Fruit fly (Drosophila melanogaster) ovary, adult (tissue): ENCODE results near the gene grk.

ENCODE experiments used
- CG17801 ChIP-seq: fragments of 200-800 bp; optimal IDR thresholded peaks from 2 replicates; lab custom pipeline; 2019; ENCODE audit warnings: missing biosample characterization, mild to moderate bottlenecking, missing genetic modification characterization, moderate library complexity; ENCODE audit not compliant: partially characterized antibody

The grk gene

DNA sequence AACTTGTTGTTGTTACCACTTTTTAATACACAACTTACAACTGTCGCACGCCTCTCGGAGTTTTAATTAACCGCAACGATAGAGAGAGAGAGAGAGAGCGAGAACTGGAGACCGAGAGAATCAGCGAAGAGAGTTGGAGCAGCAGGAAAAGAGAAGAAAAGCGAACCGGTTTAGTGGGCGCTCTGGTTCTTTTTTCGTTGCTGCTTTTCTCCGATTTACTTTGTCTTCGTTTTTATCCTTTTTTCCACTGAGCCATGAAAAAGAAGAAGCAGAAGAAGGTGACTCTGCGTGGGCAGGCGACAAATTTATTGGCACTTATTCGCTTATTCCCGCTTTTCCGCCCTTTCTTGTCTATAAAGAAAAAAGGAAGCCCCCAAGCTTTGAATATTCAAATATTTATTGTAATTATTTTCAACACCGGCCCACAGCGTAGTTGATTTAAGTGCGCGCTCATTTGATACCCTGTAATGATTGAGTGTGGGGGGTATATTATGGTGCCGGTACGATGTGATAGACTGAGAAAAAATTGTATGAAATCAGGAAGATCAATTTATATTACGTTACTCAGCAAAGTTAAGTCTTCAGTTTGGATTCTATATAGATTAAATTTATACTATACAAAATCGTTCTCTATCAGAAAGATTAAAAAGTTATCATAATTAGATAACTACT is 13.0 kb downstream of the grk start:
- no peak for TF ChIP-seq CG17801 (GFP tag; lab: Kevin White, UChicago)

DNA sequence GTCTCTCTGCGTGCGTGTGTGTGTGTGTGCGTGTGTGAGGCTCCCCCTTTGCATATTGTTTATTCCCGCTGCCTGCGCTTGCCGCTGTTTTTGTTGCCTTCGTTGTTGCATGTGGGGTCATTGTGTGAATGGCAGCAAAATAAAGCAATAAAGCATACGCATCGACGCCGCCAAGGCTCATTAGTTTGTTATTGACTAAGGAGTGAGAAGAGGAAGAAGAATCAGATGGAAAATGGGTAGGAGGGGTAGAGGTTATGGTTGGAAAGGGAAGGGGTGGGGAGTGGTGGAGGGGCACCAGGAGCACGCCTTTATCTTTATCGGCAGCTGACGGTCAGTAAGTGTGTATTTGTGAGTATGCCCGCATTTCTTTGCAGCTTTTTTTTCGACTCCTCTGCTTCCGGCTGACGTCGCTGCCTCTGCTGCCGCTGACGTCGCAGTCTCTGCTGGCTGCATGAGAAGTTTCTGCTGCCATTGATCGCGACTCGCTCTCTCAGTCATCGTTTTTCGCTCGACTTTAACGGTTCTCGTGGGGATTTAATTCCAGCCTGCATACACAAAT is 13.9 kb downstream of the grk start:
- no peak for TF ChIP-seq CG17801 (GFP tag; lab: Kevin White, UChicago)

DNA sequence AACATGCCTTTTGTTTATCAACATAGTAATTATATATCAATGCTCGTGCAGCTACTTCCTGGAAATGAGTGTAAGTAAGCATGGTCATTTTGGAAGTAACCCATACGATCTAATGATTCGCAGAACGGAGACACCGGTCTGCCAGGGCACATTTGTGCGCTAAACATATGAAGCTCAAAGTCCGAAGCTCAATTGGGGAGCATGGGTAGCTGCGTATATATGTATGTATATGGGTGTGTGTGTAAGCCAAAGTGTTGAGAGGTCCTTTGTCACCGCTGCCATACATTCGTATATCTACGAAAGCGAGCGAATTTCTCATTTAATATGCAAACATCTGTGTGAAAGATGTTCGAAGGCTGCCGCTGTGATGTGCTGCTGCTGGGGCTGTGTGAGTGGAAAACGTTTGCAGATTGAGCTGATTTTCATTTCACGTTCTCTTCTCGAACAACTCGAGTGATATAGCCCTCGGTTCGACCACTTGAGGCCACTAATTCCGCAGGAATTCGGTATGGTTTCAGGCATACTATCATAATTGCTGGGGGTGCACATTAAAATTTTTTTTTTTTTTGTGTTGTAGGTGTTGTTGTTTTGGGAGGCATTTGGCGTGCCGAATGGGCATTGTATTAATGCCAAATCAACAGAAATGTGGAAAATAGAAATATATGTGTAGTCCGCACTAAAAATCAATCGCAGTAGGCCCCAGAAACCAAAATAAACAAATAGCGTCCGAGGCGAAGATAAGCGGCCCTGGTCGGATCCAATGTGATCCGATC is 15.1 kb downstream of the grk start:
- TF ChIP-seq CG17801 (GFP tag; lab: Kevin White, UChicago), result no peak

DNA sequence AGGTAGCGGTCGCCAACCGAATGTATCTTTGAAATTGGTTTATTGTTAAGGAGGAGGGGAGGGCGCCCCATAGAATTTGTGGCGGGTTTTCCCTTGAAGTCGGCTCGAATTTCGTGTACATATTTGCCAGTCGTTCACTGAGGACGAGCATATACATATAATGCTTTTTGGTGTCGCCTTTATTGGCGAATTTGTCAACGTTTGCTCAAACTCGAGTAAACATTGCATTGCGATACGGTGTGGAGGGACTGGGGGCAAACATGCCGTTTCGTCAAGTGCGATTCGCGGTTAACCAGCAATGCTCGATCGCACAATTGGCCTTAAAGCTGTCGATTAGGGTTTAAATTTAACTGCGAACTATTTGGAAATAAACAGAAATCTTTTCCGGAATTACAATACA is 15.8 kb downstream of the grk start:
- TF ChIP-seq CG17801 (GFP tag; lab: Kevin White, UChicago), result no peak

DNA sequence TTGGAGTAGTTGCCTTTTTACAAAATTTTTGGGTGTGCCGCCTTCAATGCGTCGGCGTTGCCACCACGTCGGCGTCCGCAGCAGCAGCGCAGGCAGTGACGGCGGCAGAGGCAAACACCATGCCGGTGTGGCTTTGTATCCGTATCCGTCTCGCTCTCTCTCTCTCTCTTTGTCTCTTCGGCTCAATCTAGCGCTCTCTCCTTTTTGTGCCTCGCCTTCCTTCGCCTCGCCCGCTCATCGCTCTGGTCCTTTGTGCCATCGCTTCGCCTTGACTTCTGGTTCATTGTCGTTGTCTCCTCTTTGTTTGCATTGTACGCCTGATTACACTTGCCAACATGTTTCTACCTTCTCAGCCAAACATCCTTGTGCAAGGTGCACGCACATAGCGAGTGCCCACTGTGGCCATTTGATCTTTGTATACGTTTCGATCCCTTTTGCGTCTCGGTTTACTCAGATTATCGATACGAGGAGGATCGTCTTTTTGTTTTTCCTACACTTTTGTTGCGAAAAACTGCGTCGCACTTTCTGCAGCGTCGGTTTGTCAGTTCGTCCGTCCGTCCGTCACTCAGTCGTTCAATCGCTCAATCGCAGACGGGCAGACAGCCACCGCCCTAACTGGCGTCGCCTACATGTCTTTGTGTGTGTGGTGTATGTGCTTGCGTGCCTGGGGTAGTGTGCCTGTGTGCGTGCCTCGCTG is 16.9 kb downstream of the grk start:
- TF ChIP-seq CG17801 (GFP tag; lab: Kevin White, UChicago), result peak; percentile 41

DNA sequence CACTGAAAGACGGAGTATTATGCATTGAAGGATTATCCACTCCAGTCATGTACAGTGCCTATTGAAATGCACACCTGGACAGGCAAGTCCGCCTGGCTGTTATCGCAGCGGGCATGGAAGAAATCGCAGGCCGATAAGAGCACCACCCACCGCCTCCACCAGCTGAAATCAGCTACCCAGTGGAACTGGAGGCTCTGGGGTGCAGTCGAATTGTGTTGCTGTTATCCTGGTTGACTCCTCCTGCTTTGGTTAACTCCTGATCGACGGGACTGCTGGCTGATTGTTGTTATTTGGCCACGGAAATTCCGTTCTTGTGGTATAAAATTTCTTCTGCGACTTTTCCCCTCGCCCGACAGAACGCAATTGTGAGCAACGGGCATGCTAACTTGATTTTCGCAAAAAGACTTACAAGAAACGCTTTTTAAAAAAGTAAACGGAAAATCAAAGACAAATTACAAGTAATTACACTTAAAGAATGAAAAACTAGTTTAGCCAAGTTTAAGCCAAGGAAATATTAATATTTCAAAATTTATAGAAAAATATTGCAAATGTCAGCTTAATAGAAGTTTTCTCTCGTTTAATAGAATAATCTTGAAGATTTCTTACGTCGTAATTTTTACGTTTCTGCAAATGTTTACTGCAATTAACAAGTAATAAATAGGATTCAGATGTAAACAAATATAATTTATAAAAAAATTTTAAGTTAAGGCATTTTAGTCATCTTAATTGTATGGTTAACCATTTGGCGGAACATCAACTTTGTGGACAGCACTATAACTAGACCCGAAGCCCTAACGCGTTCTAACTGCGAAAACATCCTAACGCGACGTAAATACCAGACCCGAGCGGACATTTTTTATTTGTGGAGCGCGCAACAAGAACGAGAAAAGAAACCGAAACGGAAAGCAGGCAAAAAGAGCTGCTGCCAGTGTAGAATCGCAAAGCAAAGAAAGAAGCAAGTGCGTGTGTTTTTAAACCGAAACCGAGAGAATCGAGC is 18.2 kb downstream of the grk start, which contains the start of the genes CG13398 and Akap200:
Gene CG13398 (minus strand): TSS at position 370 of the 997 bp plus-strand sequence.
Gene Akap200 (plus strand): TSS at position 804 of the 997 bp plus-strand sequence.
- TF ChIP-seq CG17801 (GFP tag; lab: Kevin White, UChicago), result peak; percentile 70

DNA sequence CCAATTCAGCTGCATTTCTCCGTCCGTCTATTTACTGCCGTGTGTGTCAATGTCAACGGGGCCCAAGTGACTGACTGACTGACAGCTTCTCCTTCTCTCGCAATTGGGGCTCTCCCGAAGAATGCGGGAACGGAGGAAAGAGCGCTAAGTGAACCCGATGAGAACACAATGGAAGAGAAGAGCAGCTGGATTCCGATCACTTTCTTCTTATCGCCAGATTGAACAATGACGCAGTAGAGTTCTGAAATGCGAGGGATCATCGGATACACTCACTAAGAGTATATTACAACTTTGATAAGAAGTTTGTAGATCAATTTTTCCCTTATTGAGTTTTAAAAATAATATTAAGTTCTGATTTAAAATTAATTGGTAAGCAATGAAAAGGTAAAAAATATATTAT is 21.9 kb downstream of the grk start, which contains the start of gene Naglu:
Gene Naglu (minus strand): TSS at position 339 of the 400 bp plus-strand sequence.
- no peak for TF ChIP-seq CG17801 (GFP tag; lab: Kevin White, UChicago)

DNA sequence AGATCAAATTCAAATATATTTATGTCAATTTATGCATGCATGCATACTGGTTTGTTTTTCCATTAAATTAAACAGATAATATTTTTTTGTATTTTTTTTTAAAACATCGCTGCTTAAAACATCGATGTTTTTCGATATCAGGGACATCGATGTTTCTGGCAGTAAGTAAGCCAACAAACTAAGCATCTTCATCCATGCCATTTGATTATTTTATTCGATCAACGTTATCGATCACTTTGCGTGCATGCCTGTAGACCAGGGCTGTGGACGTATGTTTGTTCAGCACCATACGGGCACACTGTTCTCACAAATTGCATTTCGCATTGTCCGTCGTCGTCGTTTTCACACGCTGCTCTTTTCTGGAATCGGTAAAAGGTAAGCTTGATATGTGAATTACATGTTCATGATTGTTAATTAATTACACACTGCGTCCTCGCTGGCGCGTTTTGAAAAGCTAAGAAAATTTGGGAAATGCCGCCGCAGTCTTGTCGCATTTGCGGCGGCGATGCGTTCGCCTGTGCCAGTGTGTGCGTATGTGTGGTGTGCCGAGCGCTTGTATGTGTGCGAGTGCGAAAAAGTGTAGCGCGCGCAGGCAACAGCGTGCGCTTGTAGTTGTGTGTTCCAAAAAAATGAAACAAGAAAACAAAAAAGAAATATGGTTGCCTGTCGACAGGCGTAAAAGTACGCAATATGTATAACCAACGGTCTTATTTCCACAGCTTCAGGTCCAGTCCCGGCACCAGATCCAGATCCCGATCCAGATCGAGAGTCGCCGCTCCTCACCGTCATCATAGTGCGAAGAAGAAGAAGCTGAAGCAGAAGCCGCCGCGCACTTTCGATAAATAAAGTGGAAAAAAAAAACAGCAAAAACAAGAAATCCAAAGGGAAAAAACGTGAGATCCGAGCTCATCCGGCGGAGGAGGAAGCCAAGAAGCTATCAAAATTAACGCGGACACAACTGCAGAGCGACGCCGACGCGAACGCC is 29.8 kb downstream of the grk start, which contains the start of gene emb:
Gene emb (plus strand): TSS at position 288 of the 985 bp plus-strand sequence.
- TF ChIP-seq CG17801 (GFP tag; lab: Kevin White, UChicago), result peak; percentile 67

DNA sequence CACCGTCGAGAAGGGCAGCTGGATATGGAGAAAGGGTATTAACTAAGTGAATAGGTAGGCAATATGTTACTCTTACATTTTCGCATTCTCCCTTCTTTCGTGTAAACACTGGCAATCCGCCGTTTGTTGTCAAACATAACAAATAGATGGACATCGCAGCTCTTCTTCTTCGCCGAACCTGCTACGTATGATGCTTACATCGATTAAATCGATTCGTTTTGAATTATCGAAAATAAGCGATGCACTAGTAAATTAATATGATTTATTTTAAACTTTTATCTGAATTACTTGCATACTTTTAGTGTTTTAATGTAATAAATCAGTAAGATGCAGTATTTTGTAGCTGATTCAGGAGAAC is 30.5 kb downstream of the grk start, which contains the start of gene fy:
Gene fy (minus strand): TSS at position 353 of the 358 bp plus-strand sequence.
- TF ChIP-seq CG17801 (GFP tag; lab: Kevin White, UChicago), result no peak

DNA sequence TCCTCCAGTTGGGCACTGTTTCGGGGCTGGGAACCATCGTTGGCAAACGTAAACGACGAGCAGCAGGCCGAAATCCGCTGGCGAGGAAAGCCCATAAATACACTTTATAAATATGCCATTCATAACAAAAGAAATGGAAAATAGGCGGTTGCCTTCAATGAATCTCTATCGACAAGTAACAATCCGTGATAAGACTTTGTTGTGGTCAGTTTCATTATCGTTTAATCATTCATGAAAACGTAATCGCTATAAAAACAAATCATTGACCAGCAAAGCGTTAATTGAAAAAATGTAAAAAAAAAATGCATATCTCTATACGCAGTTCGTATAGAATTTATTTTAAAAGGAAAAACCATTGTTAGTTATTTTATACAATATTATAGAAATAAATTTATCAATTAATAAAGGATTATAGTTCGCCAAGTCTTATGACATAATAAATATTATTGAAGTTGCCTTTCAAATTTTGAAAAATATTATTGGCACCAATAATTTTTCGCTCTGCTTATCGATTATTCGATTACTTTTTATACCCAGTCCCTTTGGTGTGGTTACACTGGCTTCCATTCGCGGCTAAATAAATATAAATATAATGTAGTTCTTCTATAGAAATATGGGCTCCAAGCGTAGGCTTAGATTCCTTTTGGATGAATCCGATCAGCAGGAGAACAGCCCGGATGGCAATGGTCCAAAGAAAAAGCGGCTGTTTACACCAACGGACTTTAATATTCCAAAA is 33.4 kb downstream of the grk start, which contains the start of gene CG31898:
Gene CG31898 (plus strand): TSS at position 559 of the 736 bp plus-strand sequence.
- TF ChIP-seq CG17801 (GFP tag; lab: Kevin White, UChicago), result no peak

DNA sequence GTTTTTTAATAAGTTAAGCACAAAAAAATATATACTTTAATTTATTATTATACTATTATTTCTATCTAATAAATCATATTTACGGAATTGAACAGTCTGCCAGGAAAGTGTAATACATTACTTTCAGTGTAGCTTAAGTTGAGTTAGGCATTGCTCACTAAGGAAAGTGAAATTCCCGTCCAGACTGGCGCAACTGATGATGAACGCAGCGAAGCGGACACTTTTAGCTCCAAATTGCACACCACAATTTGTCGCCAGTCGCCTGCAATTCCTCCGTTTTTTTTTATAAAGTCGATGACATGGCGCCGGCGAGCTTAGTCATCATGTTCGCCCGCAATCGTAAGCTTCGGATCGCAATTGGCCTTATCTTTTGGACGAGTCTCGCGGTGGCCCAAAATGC is 34.7 kb downstream of the grk start, which contains the start of gene CG13386:
Gene CG13386 (plus strand): TSS at position 301 of the 400 bp plus-strand sequence.
- no peak for TF ChIP-seq CG17801 (GFP tag; lab: Kevin White, UChicago)
